Worm (Caenorhabditis elegans) whole organism, L3 larva: ENCODE results near the gene T16G12.9.

ENCODE experiments used
- ZK546.5 ChIP-seq: sonication (generic microtip); optimal IDR thresholded peaks from 2 replicates; lab custom pipeline; 2017; ENCODE audit warnings: missing biosample characterization, missing genetic modification characterization
- egl-27 ChIP-seq: sonication (generic microtip); optimal IDR thresholded peaks from 4 replicates; lab custom pipeline; 2017; ENCODE audit warnings: missing biosample characterization, missing genetic modification reagents, missing genetic modification characterization
- egl-5 ChIP-seq: fragments of 150-350 bp; optimal IDR thresholded peaks from 2 replicates; lab custom pipeline; 2017; ENCODE audit warnings: missing biosample characterization, missing genetic modification reagents, missing genetic modification characterization, inconsistent platforms
- elt-3 ChIP-seq, 3 experiments: fragments of 150-350 bp in 1 of 3; sonication (generic microtip) in 2 of 3; optimal IDR thresholded peaks; 2 replicates in 2 of 3; 4 replicates in 1 of 3; lab custom pipeline; 2014 to 2017; ENCODE audit warnings: missing biosample characterization in 3 of 3, missing genetic modification characterization in 3 of 3
- fos-1 ChIP-seq: fragments of 150-350 bp; optimal IDR thresholded peaks from 2 replicates; lab custom pipeline; 2014; ENCODE audit warnings: missing biosample characterization, missing genetic modification characterization
- nhr-11 ChIP-seq: fragments of 150-350 bp; optimal IDR thresholded peaks from 2 replicates; lab custom pipeline; 2014; ENCODE audit warnings: missing biosample characterization, missing genetic modification characterization
- nhr-28 ChIP-seq: fragments of 150-350 bp; optimal IDR thresholded peaks from 2 replicates; lab custom pipeline; 2014; ENCODE audit warnings: missing biosample characterization, missing genetic modification characterization
- nhr-77 ChIP-seq: fragments of 150-350 bp; optimal IDR thresholded peaks from 2 replicates; lab custom pipeline; 2014; ENCODE audit warnings: missing biosample characterization, missing genetic modification characterization
- pqm-1 ChIP-seq: fragments of 150-350 bp; optimal IDR thresholded peaks from 2 replicates; lab custom pipeline; 2017; ENCODE audit warnings: missing biosample characterization, missing genetic modification characterization, inconsistent platforms
- unc-39 ChIP-seq: sonication (generic microtip); optimal IDR thresholded peaks from 4 replicates; lab custom pipeline; 2017; ENCODE audit warnings: missing biosample characterization, missing genetic modification characterization

ce11 chrIII:10085574-10085973 is 7.5 kb upstream of the T16G12.9 start:
- TF ChIP-seq elt-3 (tag; optimal IDR thresholded peaks at IDR 0.05; lab: Kevin White, UChicago): no peak
- no peak for TF ChIP-seq unc-39
- no peak for TF ChIP-seq egl-5 (tag; lab: Kevin White, UChicago)
- TF ChIP-seq nhr-11: no peak
- no peak for TF ChIP-seq nhr-77 (tag; lab: Kevin White, UChicago)
- no peak for TF ChIP-seq fos-1 (tag; lab: Kevin White, UChicago)
- no peak for TF ChIP-seq nhr-28 (tag; lab: Kevin White, UChicago)
- no peak for TF ChIP-seq egl-27
- TF ChIP-seq pqm-1 (tag; lab: Kevin White, UChicago): no peak
- TF ChIP-seq ZK546.5: no peak
